Fruit fly (Drosophila melanogaster) whole organism, embryonic: ENCODE data around the gene CG33502.

ENCODE experiments used
- Abd-B ChIP-seq: fragments of 200-800 bp; sonication (Bioruptor generic); optimal IDR thresholded peaks from 2 replicates; lab custom pipeline; 2018; ENCODE audit warnings: missing biosample characterization, mild to moderate bottlenecking, missing genetic modification characterization, moderate library complexity
- BEAF-32 ChIP-seq: fragments of 200-800 bp; sonication (Bioruptor generic); optimal IDR thresholded peaks from 3 replicates; lab custom pipeline; 2017; ENCODE audit warnings: missing biosample characterization, missing genetic modification characterization, mild to moderate bottlenecking, moderate library complexity, missing genetic modification reagents
- Bdp1 ChIP-seq: fragments of 200-800 bp; sonication (Bioruptor generic); optimal IDR thresholded peaks from 3 replicates; lab custom pipeline; 2016; ENCODE audit warnings: missing biosample characterization, missing genetic modification characterization
- Bgb ChIP-seq: fragments of 200-800 bp; sonication (Bioruptor generic); IDR thresholded peaks from 2 replicates; pipeline ENCODE4 v1.3.6; 2022; ENCODE audit warnings: missing biosample characterization, missing genetic modification characterization; ENCODE audit not compliant: partially characterized antibody
- CG10274 ChIP-seq: fragments of 200-800 bp; sonication (Bioruptor generic); optimal IDR thresholded peaks from 3 replicates; lab custom pipeline; 2017; ENCODE audit warnings: missing biosample characterization, mild to moderate bottlenecking, missing genetic modification characterization
- CG12391 ChIP-seq: fragments of 200-800 bp; sonication (Bioruptor generic); optimal IDR thresholded peaks from 3 replicates; lab custom pipeline; 2018; ENCODE audit warnings: missing biosample characterization, mild to moderate bottlenecking, missing genetic modification characterization, moderate library complexity
- CG12744 ChIP-seq: fragments of 200-800 bp; sonication (Bioruptor generic); optimal IDR thresholded peaks from 2 replicates; lab custom pipeline; 2016; ENCODE audit warnings: missing biosample characterization, missing genetic modification characterization
- CG15514 ChIP-seq: fragments of 200-800 bp; sonication (Bioruptor generic); optimal IDR thresholded peaks from 3 replicates; lab custom pipeline; 2017; ENCODE audit warnings: missing biosample characterization, missing genetic modification characterization, mild to moderate bottlenecking, moderate library complexity, missing genetic modification reagents
- CG1603 ChIP-seq: fragments of 200-800 bp; sonication (Bioruptor generic); optimal IDR thresholded peaks from 2 replicates; lab custom pipeline; 2019; ENCODE audit warnings: missing biosample characterization, mild to moderate bottlenecking, missing genetic modification characterization, moderate library complexity
- CG16813 ChIP-seq: fragments of 200-800 bp; sonication (Bioruptor generic); IDR thresholded peaks from 3 replicates; pipeline ENCODE4 v1.3.6; 2022; ENCODE audit warnings: missing biosample characterization, missing genetic modification characterization; ENCODE audit not compliant: partially characterized antibody
- CG17328 ChIP-seq: fragments of 200-800 bp; sonication (Bioruptor generic); IDR thresholded peaks from 2 replicates; pipeline ENCODE4 v1.3.6; 2022; ENCODE audit warnings: missing biosample characterization, missing genetic modification characterization
- CG17568 ChIP-seq: fragments of 200-800 bp; sonication (Bioruptor generic); optimal IDR thresholded peaks from 2 replicates; lab custom pipeline; 2018; ENCODE audit warnings: missing biosample characterization, mild to moderate bottlenecking, missing genetic modification characterization, moderate library complexity
- CG1832 ChIP-seq: fragments of 200-800 bp; sonication (Bioruptor generic); optimal IDR thresholded peaks from 2 replicates; lab custom pipeline; 2017; ENCODE audit warnings: missing biosample characterization, mild to moderate bottlenecking, missing genetic modification characterization, inconsistent platforms
- CG30403 ChIP-seq: fragments of 200-800 bp; sonication (Bioruptor generic); optimal IDR thresholded peaks from 3 replicates; lab custom pipeline; 2016; ENCODE audit warnings: missing biosample characterization, missing genetic modification characterization
- CG31224 ChIP-seq: fragments of 200-800 bp; sonication (Bioruptor generic); IDR thresholded peaks from 2 replicates; pipeline ENCODE4 v1.3.6; 2022; ENCODE audit warnings: missing biosample characterization, missing genetic modification characterization
- CG42726 ChIP-seq: fragments of 200-800 bp; sonication (Bioruptor generic); IDR thresholded peaks from 2 replicates; pipeline ENCODE4 v1.3.6; 2022; ENCODE audit warnings: missing biosample characterization, missing genetic modification characterization; ENCODE audit not compliant: partially characterized antibody
- CG5180 ChIP-seq: fragments of 200-800 bp; sonication (Bioruptor generic); optimal IDR thresholded peaks from 3 replicates; lab custom pipeline; 2017; ENCODE audit warnings: missing biosample characterization, missing genetic modification characterization, mild to moderate bottlenecking, moderate library complexity, missing genetic modification reagents
- CG6689 ChIP-seq: fragments of 200-800 bp; sonication (Bioruptor generic); IDR thresholded peaks from 2 replicates; pipeline ENCODE4 v1.3.6; 2022; ENCODE audit warnings: missing biosample characterization, missing genetic modification characterization
- Dp ChIP-seq: fragments of 200-800 bp; sonication (Bioruptor generic); optimal IDR thresholded peaks from 2 replicates; lab custom pipeline; 2018; ENCODE audit warnings: missing biosample characterization, mild to moderate bottlenecking, missing genetic modification characterization, moderate library complexity
- Elba2 ChIP-seq: fragments of 200-800 bp; sonication (Bioruptor generic); optimal IDR thresholded peaks from 3 replicates; lab custom pipeline; 2016; ENCODE audit warnings: missing biosample characterization, missing genetic modification characterization
- HmgD ChIP-seq: fragments of 200-800 bp; sonication (Bioruptor generic); optimal IDR thresholded peaks from 3 replicates; lab custom pipeline; 2016; ENCODE audit warnings: missing biosample characterization, missing genetic modification characterization
- MBD-R2 ChIP-seq: fragments of 200-800 bp; sonication (Bioruptor generic); IDR thresholded peaks from 2 replicates; pipeline ENCODE4 v1.3.6; 2022; ENCODE audit warnings: missing biosample characterization, missing genetic modification characterization
- Med ChIP-seq: fragments of 200-800 bp; sonication (Bioruptor generic); peaks from one replicate; lab custom pipeline; 2016; ENCODE audit warnings: missing biosample characterization, missing genetic modification characterization, mild to moderate bottlenecking, inconsistent platforms, moderate library complexity
- Nf-YC ChIP-seq: fragments of 200-800 bp; optimal IDR thresholded peaks from 3 replicates; lab custom pipeline; 2019; ENCODE audit warnings: missing biosample characterization, mild to moderate bottlenecking, missing genetic modification characterization, moderate library complexity
- Scr ChIP-seq: fragments of 200-800 bp; sonication (Bioruptor generic); IDR thresholded peaks from 2 replicates; pipeline ENCODE4 v1.3.6; 2022; ENCODE audit warnings: missing biosample characterization, missing genetic modification characterization; ENCODE audit not compliant: partially characterized antibody
- ab ChIP-seq: fragments of 200-800 bp; sonication (Bioruptor generic); optimal IDR thresholded peaks from 2 replicates; lab custom pipeline; 2016; ENCODE audit warnings: missing biosample characterization, missing genetic modification characterization
- abd-A ChIP-seq: fragments of 200-800 bp; sonication (Bioruptor generic); optimal IDR thresholded peaks from 3 replicates; lab custom pipeline; 2019; ENCODE audit warnings: missing biosample characterization, mild to moderate bottlenecking, missing genetic modification characterization, moderate library complexity
- ap ChIP-seq: fragments of 200-800 bp; sonication (Bioruptor generic); IDR thresholded peaks from 2 replicates; pipeline ENCODE4 v1.3.6; 2022; ENCODE audit warnings: missing biosample characterization, missing genetic modification characterization
- az2 ChIP-seq: fragments of 200-800 bp; sonication (Bioruptor generic); optimal IDR thresholded peaks from 3 replicates; lab custom pipeline; 2016; ENCODE audit warnings: missing biosample characterization, missing genetic modification characterization
- bbx ChIP-seq: fragments of 200-800 bp; sonication (Bioruptor generic); IDR thresholded peaks from 2 replicates; pipeline ENCODE4 v1.3.6; 2022; ENCODE audit warnings: missing biosample characterization, missing genetic modification characterization; ENCODE audit not compliant: partially characterized antibody
- btn ChIP-seq: fragments of 200-800 bp; sonication (Bioruptor generic); optimal IDR thresholded peaks from 2 replicates; lab custom pipeline; 2016; ENCODE audit warnings: missing biosample characterization, missing genetic modification characterization
- caup ChIP-seq: fragments of 200-800 bp; sonication (Bioruptor generic); optimal IDR thresholded peaks from 3 replicates; lab custom pipeline; 2017; ENCODE audit warnings: missing biosample characterization, mild to moderate bottlenecking, missing genetic modification characterization, moderate library complexity; ENCODE audit not compliant: severe bottlenecking
- cg ChIP-seq: fragments of 200-800 bp; sonication (Bioruptor generic); optimal IDR thresholded peaks from 3 replicates; lab custom pipeline; 2019; ENCODE audit warnings: missing biosample characterization, mild to moderate bottlenecking, missing genetic modification characterization, moderate library complexity
- corto ChIP-seq: fragments of 200-800 bp; sonication (Bioruptor generic); optimal IDR thresholded peaks from 2 replicates; lab custom pipeline; 2016; ENCODE audit warnings: missing biosample characterization, mild to moderate bottlenecking, missing genetic modification characterization, moderate library complexity
- dan ChIP-seq: fragments of 200-800 bp; sonication (Bioruptor generic); IDR thresholded peaks from 2 replicates; pipeline ENCODE4 v1.3.6; 2022; ENCODE audit warnings: missing biosample characterization, missing genetic modification characterization
- en ChIP-seq: fragments of 200-800 bp; sonication (Bioruptor generic); optimal IDR thresholded peaks from 2 replicates; lab custom pipeline; 2016; ENCODE audit warnings: missing biosample characterization, missing genetic modification characterization
- gfzf ChIP-seq: fragments of 200-800 bp; sonication (Bioruptor generic); optimal IDR thresholded peaks from 2 replicates; lab custom pipeline; 2016; ENCODE audit warnings: missing biosample characterization, mild to moderate bottlenecking, missing genetic modification characterization, moderate library complexity
- gro ChIP-seq: fragments of 200-800 bp; sonication (Bioruptor generic); optimal IDR thresholded peaks from 2 replicates; lab custom pipeline; 2016; ENCODE audit warnings: missing biosample characterization, missing genetic modification characterization
- mld ChIP-seq: fragments of 200-800 bp; sonication (Bioruptor generic); IDR thresholded peaks from 3 replicates; pipeline ENCODE4 v1.3.6; 2022; ENCODE audit warnings: missing biosample characterization, missing genetic modification characterization; ENCODE audit not compliant: partially characterized antibody
- nerfin-2 ChIP-seq: fragments of 200-800 bp; sonication (Bioruptor generic); IDR thresholded peaks from 2 replicates; pipeline ENCODE4 v1.3.6; 2022; ENCODE audit warnings: missing biosample characterization, missing genetic modification characterization; ENCODE audit not compliant: partially characterized antibody
- onecut ChIP-seq: fragments of 200-800 bp; sonication (Bioruptor generic); IDR thresholded peaks from 2 replicates; pipeline ENCODE4 v1.3.6; 2022; ENCODE audit warnings: missing biosample characterization, missing genetic modification characterization
- pfk ChIP-seq: fragments of 200-800 bp; sonication (Bioruptor generic); optimal IDR thresholded peaks from 2 replicates; lab custom pipeline; 2018; ENCODE audit warnings: missing biosample characterization, mild to moderate bottlenecking, missing genetic modification characterization, moderate library complexity
- pita ChIP-seq: fragments of 200-800 bp; sonication (Bioruptor generic); optimal IDR thresholded peaks from 2 replicates; lab custom pipeline; 2017; ENCODE audit warnings: missing biosample characterization, mild to moderate bottlenecking, missing genetic modification characterization
- slbo ChIP-seq: fragments of 200-800 bp; sonication (Bioruptor generic); IDR thresholded peaks from 2 replicates; pipeline ENCODE4 v1.3.6; 2022; ENCODE audit warnings: missing biosample characterization, missing genetic modification characterization
- sob ChIP-seq: fragments of 200-800 bp; sonication (Bioruptor generic); IDR thresholded peaks from 2 replicates; pipeline ENCODE4 v1.3.6; 2022; ENCODE audit warnings: missing biosample characterization, missing genetic modification characterization
- tna ChIP-seq: fragments of 200-800 bp; sonication (Bioruptor generic); IDR thresholded peaks from 2 replicates; pipeline ENCODE4 v1.3.6; 2022; ENCODE audit warnings: missing biosample characterization, missing genetic modification characterization; ENCODE audit not compliant: partially characterized antibody
- vnd ChIP-seq: fragments of 200-800 bp; sonication (Bioruptor generic); IDR thresholded peaks from 3 replicates; pipeline ENCODE4 v1.3.6; 2022; ENCODE audit warnings: missing biosample characterization, missing genetic modification characterization; ENCODE audit not compliant: partially characterized antibody
- zen ChIP-seq: fragments of 200-800 bp; sonication (Bioruptor generic); optimal IDR thresholded peaks from 3 replicates; lab custom pipeline; 2018; ENCODE audit warnings: missing biosample characterization, mild to moderate bottlenecking, missing genetic modification characterization, moderate library complexity

CG33502 gene

dm6 chrX:21605514-21605913, 5.8 kb downstream of the CG33502 start (continued):
- TF ChIP-seq pita (GFP tag; lab: Kevin White, UChicago), result peak; percentile 60
- TF ChIP-seq Nf-YC (tag; lab: Kevin White, UChicago), result no peak
- peak; percentile 97 for TF ChIP-seq onecut (GFP tag; lab: Robert Waterston, UW)
- TF ChIP-seq Scr (GFP tag; lab: Robert Waterston, UW), result 0 out of 2 replicates have a peak, but pooled peaks have one; percentile 16
- no peak for TF ChIP-seq Abd-B (GFP tag; lab: Kevin White, UChicago)
- TF ChIP-seq vnd, result peak; percentile 59; the same call in 2 of the 3 replicates
- peak; percentile 4 for TF ChIP-seq BEAF-32 (GFP tag; lab: Kevin White, UChicago)
- 0 out of 2 replicates have a peak, but pooled peaks have one; percentile 33 for TF ChIP-seq nerfin-2 (GFP tag; lab: Robert Waterston, UW)
- TF ChIP-seq Elba2 (GFP tag; lab: Kevin White, UChicago), result peak; percentile 71
- TF ChIP-seq pfk, result no peak
- no peak for TF ChIP-seq slbo (GFP tag; lab: Robert Waterston, UW)
- TF ChIP-seq gfzf (GFP tag; lab: Kevin White, UChicago), result peak; percentile 64
- peak; percentile 50 for TF ChIP-seq Bgb (GFP tag; lab: Robert Waterston, UW)
- no peak for TF ChIP-seq HmgD (GFP tag; lab: Kevin White, UChicago)
- peak; percentile 23 for TF ChIP-seq zen (tag; lab: Kevin White, UChicago)
- peak; percentile 61 for TF ChIP-seq tna (GFP tag; lab: Robert Waterston, UW)
- TF ChIP-seq CG15514, result peak; percentile 9
- peak; percentile 42; the same call in 1 of the 2 replicates for TF ChIP-seq MBD-R2
- TF ChIP-seq bbx (GFP tag; lab: Robert Waterston, UW), result peak; percentile 36; the same call in 1 of the 2 replicates
- no peak for TF ChIP-seq CG1832
- TF ChIP-seq CG1603 (tag; lab: Kevin White, UChicago), result peak; percentile 20
- TF ChIP-seq CG16813 (GFP tag; lab: Robert Waterston, UW), result peak; percentile 53; the same call in 2 of the 3 replicates
- 0 out of 3 replicates have a peak, but pooled peaks have one; percentile 38 for TF ChIP-seq mld (GFP tag; lab: Robert Waterston, UW)
- peak; percentile 47 for TF ChIP-seq Dp (GFP tag; lab: Kevin White, UChicago)
- TF ChIP-seq btn, result no peak
- TF ChIP-seq, all 482 proteins: peak for 42

- TF ChIP-seq en (GFP tag; lab: Kevin White, UChicago), result no peak
- no peak for TF ChIP-seq Bdp1
- no peak for TF ChIP-seq az2 (GFP tag; lab: Kevin White, UChicago)
- no peak for TF ChIP-seq CG6689 (GFP tag; lab: Robert Waterston, UW)
- no peak for TF ChIP-seq CG12391 (tag; lab: Kevin White, UChicago)
- no peak for TF ChIP-seq CG10274 (GFP tag; lab: Kevin White, UChicago)
- TF ChIP-seq corto, result no peak
- TF ChIP-seq CG17568 (GFP tag; lab: Kevin White, UChicago), result no peak
- no peak for TF ChIP-seq caup
- no peak for TF ChIP-seq cg (GFP tag; lab: Kevin White, UChicago)
- no peak for TF ChIP-seq abd-A (tag; lab: Kevin White, UChicago)
- no peak for TF ChIP-seq gro
- no peak for TF ChIP-seq CG12744 (GFP tag; lab: Kevin White, UChicago)
- TF ChIP-seq CG42726 (GFP tag; lab: Robert Waterston, UW), result no peak
- no peak for TF ChIP-seq CG17328 (GFP tag; lab: Robert Waterston, UW)
- no peak for TF ChIP-seq CG31224 (GFP tag; lab: Robert Waterston, UW)
- TF ChIP-seq ap (GFP tag; lab: Robert Waterston, UW), result no peak
- peak; percentile 89 for TF ChIP-seq gfzf (GFP tag; lab: Kevin White, UChicago)
- TF ChIP-seq CG30403 (GFP tag; lab: Kevin White, UChicago), result no peak
- no peak for TF ChIP-seq dan (GFP tag; lab: Robert Waterston, UW)
- no peak for TF ChIP-seq CG5180
- no peak for TF ChIP-seq sob (GFP tag; lab: Robert Waterston, UW)
- peak; percentile 20 for TF ChIP-seq Med (GFP tag; lab: Kevin White, UChicago)
- no peak for TF ChIP-seq ab (GFP tag; lab: Kevin White, UChicago)
These were observed 6.3 kb downstream of the CG33502 start, which contains the start of gene GCS2alpha for dm6 chrX:21604956-21605502. TSS of gene GCS2alpha (minus strand) at chrX:21605264.
